Worm (Caenorhabditis elegans) whole organism, L4/young adult: ENCODE measurements around the gene srh-95.

ENCODE experiments used
- W03F9.2 ChIP-seq: fragments of 150-350 bp; optimal IDR thresholded peaks from 2 replicates; lab custom pipeline; 2014; ENCODE audit warnings: missing biosample characterization, missing genetic modification characterization
- dao-5 ChIP-seq: sonication (generic microtip); optimal IDR thresholded peaks from 2 replicates; lab custom pipeline; 2016; ENCODE audit warnings: missing genotype, missing genetic modification characterization, moderate library complexity, missing compliant biosample characterization
- him-1 ChIP-seq: sonication (generic microtip); optimal IDR thresholded peaks from 2 replicates; lab custom pipeline; 2016; ENCODE audit warnings: missing genotype, missing genetic modification reagents, missing genetic modification characterization, missing compliant biosample characterization

srh-95 gene

ce11 chrV:16246579-16246978, at the start of gene srh-95:
Gene srh-95, plus strand, starts transcription at chrV:16246879.
- no peak for TF ChIP-seq W03F9.2 (tag; lab: Kevin White, UChicago)
- no peak for TF ChIP-seq him-1 (tag; lab: Kevin White, UChicago)
- no peak for TF ChIP-seq dao-5

- TF ChIP-seq W03F9.2 (tag; lab: Kevin White, UChicago) (no peak), him-1 (tag; lab: Kevin White, UChicago) (no peak), dao-5 (no peak)
Observed at ce11 chrV:16198016-16198415, 48.7 kb upstream of the srh-95 start, which contains the start of gene F11A5.5. Gene F11A5.5, plus strand, starts transcription at chrV:16198316.

- TF ChIP-seq dao-5 (no peak), him-1 (tag; lab: Kevin White, UChicago) (no peak), W03F9.2 (tag; lab: Kevin White, UChicago) (no peak)
Observed at ce11 chrV:16201730-16202129, 44.9 kb upstream of the srh-95 start, which contains the start of gene F11A5.17. Gene F11A5.17, plus strand, starts transcription at chrV:16202030.

- TF ChIP-seq W03F9.2 (tag; lab: Kevin White, UChicago): no peak
- TF ChIP-seq him-1 (tag; lab: Kevin White, UChicago): no peak
- TF ChIP-seq dao-5: no peak
Observed at ce11 chrV:16202618-16203017, 44.1 kb upstream of the srh-95 start, which contains the start of gene F11A5.18. Gene F11A5.18, plus strand, starts transcription at chrV:16202918.

ce11 chrV:16204888-16205287, 41.8 kb upstream of the srh-95 start, which contains the start of gene irld-26:
Gene irld-26, plus strand, starts transcription at chrV:16205188.
- TF ChIP-seq W03F9.2 (tag; lab: Kevin White, UChicago) (no peak), him-1 (tag; lab: Kevin White, UChicago) (no peak), dao-5 (no peak)

ce11 chrV:16209837-16210236, 36.8 kb upstream of the srh-95 start, which contains the start of gene oac-15:
Gene oac-15, minus strand, starts transcription at chrV:16209937.
- no peak for TF ChIP-seq him-1 (tag; lab: Kevin White, UChicago)
- TF ChIP-seq dao-5: no peak
- TF ChIP-seq W03F9.2 (tag; lab: Kevin White, UChicago): no peak

ce11 chrV:16210257-16211002, 36.2 kb upstream of the srh-95 start, which contains the start of gene F11A5.16:
Gene F11A5.16, plus strand, starts transcription at chrV:16210952.
- TF ChIP-seq him-1 (tag; lab: Kevin White, UChicago): no peak

- no peak for TF ChIP-seq him-1 (tag; lab: Kevin White, UChicago)
- no peak for TF ChIP-seq W03F9.2 (tag; lab: Kevin White, UChicago)
- no peak for TF ChIP-seq dao-5
Observed at ce11 chrV:16211713-16212112, 35.0 kb upstream of the srh-95 start.

- TF ChIP-seq dao-5 (no peak), him-1 (tag; lab: Kevin White, UChicago) (no peak), W03F9.2 (tag; lab: Kevin White, UChicago) (no peak)
Observed at ce11 chrV:16213323-16213722, 33.4 kb upstream of the srh-95 start.

- no peak for TF ChIP-seq dao-5
- no peak for TF ChIP-seq him-1 (tag; lab: Kevin White, UChicago)
- no peak for TF ChIP-seq W03F9.2 (tag; lab: Kevin White, UChicago)
Observed at ce11 chrV:16214505-16214904, 32.2 kb upstream of the srh-95 start, which contains the start of gene F11A5.9. Gene F11A5.9, plus strand, starts transcription at chrV:16214890.

ce11 chrV:16218522-16218921, 28.2 kb upstream of the srh-95 start, which contains the start of gene F11A5.15:
Gene F11A5.15, minus strand, starts transcription at chrV:16218622.
- TF ChIP-seq dao-5 (no peak), him-1 (tag; lab: Kevin White, UChicago) (no peak), W03F9.2 (tag; lab: Kevin White, UChicago) (no peak)

ce11 chrV:16218972-16219757, 27.5 kb upstream of the srh-95 start, which contains the start of gene glc-1:
Gene glc-1, plus strand, starts transcription at chrV:16219634.
- TF ChIP-seq him-1 (tag; lab: Kevin White, UChicago) (no peak), W03F9.2 (tag; lab: Kevin White, UChicago) (no peak), dao-5 (no peak)

ce11 chrV:16220020-16220419, 26.7 kb upstream of the srh-95 start:
- no peak for TF ChIP-seq dao-5
- TF ChIP-seq W03F9.2 (tag; lab: Kevin White, UChicago): no peak
- no peak for TF ChIP-seq him-1 (tag; lab: Kevin White, UChicago)

ce11 chrV:16224027-16224426, 22.7 kb upstream of the srh-95 start, which contains the start of gene stdh-2:
Gene stdh-2, plus strand, starts transcription at chrV:16224327.
- TF ChIP-seq W03F9.2 (tag; lab: Kevin White, UChicago): no peak
- TF ChIP-seq him-1 (tag; lab: Kevin White, UChicago): no peak
